Fruit fly (Drosophila melanogaster) whole organism, prepupa: ENCODE results near the gene Nak.
A peak's percentile ranks its signal among the peaks of the same experiment; 100 is the strongest.

Source experiments
- Hr4 ChIP-seq: fragments of 200-800 bp; sonication (Bioruptor generic); optimal IDR thresholded peaks from 3 replicates; lab custom pipeline; 2016; ENCODE audit warnings: missing biosample characterization, missing genetic modification characterization
- OdsH ChIP-seq: fragments of 200-800 bp; sonication (Bioruptor generic); optimal IDR thresholded peaks from 3 replicates; lab custom pipeline; 2016; ENCODE audit warnings: missing biosample characterization, missing genetic modification characterization
- dac ChIP-seq: fragments of 200-800 bp; sonication (Bioruptor generic); optimal IDR thresholded peaks from 2 replicates; lab custom pipeline; 2017; ENCODE audit warnings: missing biosample characterization, mild to moderate bottlenecking, missing genetic modification characterization
- fkh ChIP-seq: fragments of 200-800 bp; sonication (Bioruptor generic); optimal IDR thresholded peaks from 3 replicates; lab custom pipeline; 2017; ENCODE audit warnings: missing biosample characterization, mild to moderate bottlenecking, missing genetic modification characterization, moderate library complexity
- lz ChIP-seq: fragments of 200-800 bp; sonication (Bioruptor generic); optimal IDR thresholded peaks from 3 replicates; lab custom pipeline; 2016; ENCODE audit warnings: missing biosample characterization, missing genetic modification characterization

DNA sequence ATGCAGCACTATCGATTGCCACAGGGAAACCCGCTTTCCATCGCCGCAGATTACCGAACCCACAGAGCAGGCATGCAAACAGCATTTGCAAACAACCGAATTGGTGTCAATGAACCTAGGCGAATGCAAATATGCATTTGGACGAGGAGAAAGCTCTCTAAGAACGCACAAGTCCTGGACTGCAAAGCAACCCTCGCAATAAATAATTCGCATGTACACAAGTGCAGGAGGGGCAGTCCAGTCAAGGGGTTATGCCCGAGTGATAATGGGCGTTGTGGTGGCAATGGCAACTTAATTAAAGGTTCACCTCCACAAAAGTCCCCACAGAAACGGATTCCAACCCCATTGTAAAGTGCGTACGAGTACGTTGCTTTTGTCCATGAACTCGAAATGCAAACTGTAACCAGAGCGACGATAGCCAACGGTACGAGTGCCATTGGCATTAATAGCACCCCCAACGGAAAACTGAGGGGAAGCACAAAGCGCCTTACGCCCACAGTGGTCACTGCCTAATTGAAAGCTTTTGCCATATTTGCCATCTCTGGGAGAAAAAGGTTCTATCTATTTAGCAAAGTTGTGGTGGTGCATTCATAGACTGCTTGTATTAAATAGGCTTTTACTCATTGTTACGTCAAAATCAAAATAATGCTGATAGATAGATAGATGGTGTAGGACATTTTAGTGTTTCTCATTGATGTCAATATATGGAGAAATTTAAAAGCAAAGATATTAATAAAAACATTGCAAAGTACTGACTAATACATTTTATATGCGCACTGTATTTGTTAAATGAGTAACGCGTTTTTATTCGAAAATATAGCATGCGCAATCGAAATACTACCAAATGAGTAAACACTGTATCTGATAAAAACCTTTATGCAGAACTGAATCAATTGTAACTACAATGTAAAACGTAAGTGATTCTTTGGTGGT is 14.5 kb upstream of the Nak start:
- TF ChIP-seq OdsH (GFP tag; lab: Kevin White, UChicago) (no peak), dac (no peak), Hr4 (no peak), lz (GFP tag; lab: Kevin White, UChicago) (peak; percentile 44), fkh (GFP tag; lab: Kevin White, UChicago) (no peak)
